Worm (Caenorhabditis elegans): Measurements from ENCODE around the gene Y45G5AM.4.

Y45G5AM.4 gene

ce11 chrV:4164504-4164959, 1.5 kb downstream of the Y45G5AM.4 start, which contains the start of gene Y45G5AM.3:
Gene Y45G5AM.3, plus strand, starts transcription at chrV:4164554.
- no peak for TF ChIP-seq ceh-18 (tag; optimal IDR thresholded peaks at IDR 0.05)
- TF ChIP-seq ceh-19 (GFP tag; optimal IDR thresholded peaks at IDR 0.05) = no peak

ce11 chrV:4168045-4168444, 5.0 kb downstream of the Y45G5AM.4 start:
- no peak for TF ChIP-seq ceh-22 (tag; optimal IDR thresholded peaks at IDR 0.05)
- TF ChIP-seq nfya-1 (tag; optimal IDR thresholded peaks at IDR 0.05) = peak; percentile 97

ce11 chrV:4169658-4170057, 6.6 kb downstream of the Y45G5AM.4 start:
- TF ChIP-seq nfya-1 (tag; optimal IDR thresholded peaks at IDR 0.05) (peak; percentile 2), ceh-45 (GFP tag; IDR thresholded peaks at IDR 0.05) (no peak)

ce11 chrV:4170138-4170537, 7.1 kb downstream of the Y45G5AM.4 start, which contains the start of gene Y45G5AM.7:
Gene Y45G5AM.7, minus strand, starts transcription at chrV:4170238.
- TF ChIP-seq ceh-6 (GFP tag; optimal IDR thresholded peaks at IDR 0.05) (no peak), pax-1 (tag; optimal IDR thresholded peaks at IDR 0.05) (no peak), ceh-18 (tag; optimal IDR thresholded peaks at IDR 0.05) (no peak), ceh-22 (tag; optimal IDR thresholded peaks at IDR 0.05) (no peak), elt-4 (tag; optimal IDR thresholded peaks at IDR 0.05) (no peak), ceh-48 (tag; optimal IDR thresholded peaks at IDR 0.05) (no peak), eyg-1 (tag; optimal IDR thresholded peaks at IDR 0.05) (no peak), gmeb-2 (tag; optimal IDR thresholded peaks at IDR 0.05) (no peak), C38D4.7 (GFP tag; optimal IDR thresholded peaks at IDR 0.05) (no peak)

ce11 chrV:4175624-4176023, 12.6 kb downstream of the Y45G5AM.4 start, which contains the start of the genes coh-4 and pid-5:
Gene coh-4, minus strand, starts transcription at chrV:4175640.
Gene pid-5, plus strand, starts transcription at chrV:4175882.
- TF ChIP-seq Y22D7AL.16 (tag; optimal IDR thresholded peaks at IDR 0.05) (no peak), ceh-2 (tag; optimal IDR thresholded peaks at IDR 0.05) (no peak), hlh-8 (tag; optimal IDR thresholded peaks at IDR 0.05) (no peak), elt-4 (tag; optimal IDR thresholded peaks at IDR 0.05) (no peak), rnt-1 (tag; optimal IDR thresholded peaks at IDR 0.05) (no peak), sdc-2 (tag; optimal IDR thresholded peaks at IDR 0.05) (no peak), dve-1 (tag; optimal IDR thresholded peaks at IDR 0.05) (no peak), nfya-1 (tag; optimal IDR thresholded peaks at IDR 0.05) (no peak), ztf-16 (tag; optimal IDR thresholded peaks at IDR 0.05) (no peak), ttx-3 (tag; optimal IDR thresholded peaks at IDR 0.05) (no peak), ama-1 (optimal IDR thresholded peaks at IDR 0.05) (no peak), mec-3 (tag; optimal IDR thresholded peaks at IDR 0.05; ENCODE audit: borderline replicate concordance) (no peak), zip-5 (tag; optimal IDR thresholded peaks at IDR 0.05) (no peak), C38D4.7 (GFP tag; optimal IDR thresholded peaks at IDR 0.05) (no peak), T23F11.4 (GFP tag; optimal IDR thresholded peaks at IDR 0.05) (no peak), odd-2 (tag; optimal IDR thresholded peaks at IDR 0.05) (no peak), pros-1 (tag; optimal IDR thresholded peaks at IDR 0.05) (no peak), hlh-13 (GFP tag; optimal IDR thresholded peaks at IDR 0.05) (no peak), npax-4 (tag; optimal IDR thresholded peaks at IDR 0.05) (no peak)

ce11 chrV:4181272-4181671, 18.2 kb downstream of the Y45G5AM.4 start:
- TF ChIP-seq ceh-9 (tag; optimal IDR thresholded peaks at IDR 0.05) = no peak
- TF ChIP-seq elt-4 (tag; optimal IDR thresholded peaks at IDR 0.05) = no peak
- TF ChIP-seq dmd-4 (tag; optimal IDR thresholded peaks at IDR 0.05; ENCODE audit: borderline replicate concordance) = no peak
- TF ChIP-seq tbx-7 (tag; optimal IDR thresholded peaks at IDR 0.05) = no peak
- no peak for TF ChIP-seq T23F11.4 (GFP tag; optimal IDR thresholded peaks at IDR 0.05)
- TF ChIP-seq unc-3 (GFP tag; conservative IDR thresholded peaks at IDR 0.05) = no peak
- TF ChIP-seq unc-3 (tag; optimal IDR thresholded peaks at IDR 0.05) = no peak
- no peak for TF ChIP-seq unc-86 (tag; optimal IDR thresholded peaks at IDR 0.05)
- no peak for TF ChIP-seq odd-2 (tag; optimal IDR thresholded peaks at IDR 0.05)
- TF ChIP-seq sdc-2 (tag; optimal IDR thresholded peaks at IDR 0.05) = no peak
- no peak for TF ChIP-seq ceh-34 (tag; optimal IDR thresholded peaks at IDR 0.05)
- no peak for TF ChIP-seq ceh-24 (tag; optimal IDR thresholded peaks at IDR 0.05)
- TF ChIP-seq ceh-45 (GFP tag; IDR thresholded peaks at IDR 0.05) = no peak
- no peak for TF ChIP-seq ztf-16 (tag; optimal IDR thresholded peaks at IDR 0.05)
- no peak for TF ChIP-seq ceh-18 (tag; optimal IDR thresholded peaks at IDR 0.05)
- TF ChIP-seq unc-55 (GFP tag; optimal IDR thresholded peaks at IDR 0.05) = no peak
- no peak for TF ChIP-seq tbx-2 (tag; optimal IDR thresholded peaks at IDR 0.05)
- no peak for TF ChIP-seq pat-9 (tag; optimal IDR thresholded peaks at IDR 0.05)
- TF ChIP-seq Y22D7AL.16 (tag; optimal IDR thresholded peaks at IDR 0.05) = no peak
- TF ChIP-seq hlh-6 (tag; optimal IDR thresholded peaks at IDR 0.05) = no peak
- no peak for TF ChIP-seq ets-4 (tag; optimal IDR thresholded peaks at IDR 0.05)

Data from whole organism, late embryonic.